Fruit fly (Drosophila melanogaster): ENCODE measurements around the gene Dop1R2.

- TF ChIP-seq Dll (optimal IDR thresholded peaks at IDR 0.05) (no peak), psq (optimal IDR thresholded peaks at IDR 0.05) (no peak), EcR (GFP tag; optimal IDR thresholded peaks at IDR 0.05) (no peak), pan (optimal IDR thresholded peaks at IDR 0.05) (no peak)
Measured at dm6 chr3R:29590806-29591205, 69.0 kb downstream of the Dop1R2 start, which contains the start of gene CG31041.
